Worm (Caenorhabditis elegans): ENCODE results near the gene ZK1320.2.

Gene ZK1320.2

DNA sequence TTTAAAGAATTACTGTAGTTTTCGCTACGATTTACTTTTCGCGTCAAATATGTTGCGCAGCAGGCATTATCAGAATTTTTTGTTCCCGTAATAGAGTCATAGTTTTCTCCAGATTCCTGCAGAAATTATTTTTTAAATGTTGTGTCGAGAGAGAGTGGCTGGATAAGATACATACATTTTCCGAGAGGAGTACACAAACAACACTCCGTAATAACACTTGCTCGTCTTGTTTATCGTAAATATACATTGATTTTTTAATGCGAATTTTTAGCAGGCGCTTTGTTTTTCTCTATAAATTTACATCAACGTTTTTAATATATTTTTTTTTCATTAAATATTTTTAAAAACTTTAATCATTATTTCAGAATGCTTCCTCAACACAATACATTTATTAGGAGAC, 10.2 kb upstream of the ZK1320.2 start, which contains the start of gene taf-8 (continued):
- TF ChIP-seq unc-62 (GFP tag; optimal IDR thresholded peaks at IDR 0.05 in 1 of 2) (peak in 1 of 2 experiments; percentile 59), unc-62 (tag; optimal IDR thresholded peaks at IDR 0.05) (no peak)

DNA sequence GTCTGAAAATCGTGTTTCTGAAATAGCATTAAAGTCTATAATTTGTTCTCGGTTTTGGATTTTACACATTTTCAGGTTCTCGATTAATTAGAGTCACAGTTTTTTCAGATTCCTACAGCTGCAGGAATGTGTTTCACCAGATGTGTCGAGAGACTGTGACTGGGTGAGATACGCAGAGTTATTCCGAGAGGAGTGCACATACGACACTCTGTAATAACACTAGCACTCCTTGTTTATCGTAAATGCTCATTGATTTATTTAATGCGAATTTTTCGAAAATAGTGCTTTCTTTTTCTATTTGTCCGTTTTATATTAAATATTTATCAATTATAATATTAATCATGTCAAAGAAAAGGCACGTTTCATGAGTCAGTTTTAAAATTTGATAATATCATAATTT, 8.6 kb upstream of the ZK1320.2 start, which contains the start of gene ZK1320.11:
ZK1320.11 (plus strand) TSS at position 243 of the 400 bp plus-strand sequence.
- no peak for TF ChIP-seq mep-1 (tag; optimal IDR thresholded peaks at IDR 0.05)
- no peak for TF ChIP-seq zip-2 (tag; optimal IDR thresholded peaks at IDR 0.05)
- TF ChIP-seq mes-2 (tag; optimal IDR thresholded peaks at IDR 0.05; ENCODE audit: poor library complexity, severe bottlenecking): no peak
- no peak for TF ChIP-seq Y5F2A.4 (GFP tag; optimal IDR thresholded peaks at IDR 0.05)
- no peak for TF ChIP-seq daf-16 (GFP tag; optimal IDR thresholded peaks at IDR 0.05)
- TF ChIP-seq daf-16 (tag; optimal IDR thresholded peaks at IDR 0.05): peak; percentile 42
- TF ChIP-seq F10B5.3 (tag; optimal IDR thresholded peaks at IDR 0.05): no peak
- TF ChIP-seq T20F7.1 (GFP tag; optimal IDR thresholded peaks at IDR 0.05): peak; percentile 46

- TF ChIP-seq ZK337.2 (GFP tag; IDR thresholded peaks at IDR 0.05) (no peak), lin-1 (GFP tag; IDR thresholded peaks at IDR 0.05) (no peak), dmd-8 (GFP tag; IDR thresholded peaks at IDR 0.05) (no peak), zfp-2 (tag; optimal IDR thresholded peaks at IDR 0.05) (no peak), nhr-28 (tag; optimal IDR thresholded peaks at IDR 0.05) (no peak), php-3 (GFP tag; IDR thresholded peaks at IDR 0.05) (no peak), mes-2 (tag; optimal IDR thresholded peaks at IDR 0.05; ENCODE audit: poor library complexity, severe bottlenecking) (no peak), nhr-111 (GFP tag; optimal IDR thresholded peaks at IDR 0.05) (no peak), egl-43 (GFP tag; IDR thresholded peaks at IDR 0.05) (no peak), lin-38 (GFP tag; IDR thresholded peaks at IDR 0.05) (no peak), zfp-3 (GFP tag; conservative IDR thresholded peaks at IDR 0.05) (no peak), set-16 (GFP tag; IDR thresholded peaks at IDR 0.05) (no peak), fkh-10 (GFP tag; optimal IDR thresholded peaks at IDR 0.05) (no peak), mdl-1 (tag; optimal IDR thresholded peaks at IDR 0.05) (no peak), tag-97 (GFP tag; IDR thresholded peaks at IDR 0.05) (no peak), pqm-1 (tag; optimal IDR thresholded peaks at IDR 0.05) (no peak), ZK546.5 (tag; optimal IDR thresholded peaks at IDR 0.05) (no peak)
Observed at ce11 chrII:9665577-9665976, 6.8 kb upstream of the ZK1320.2 start, which contains the start of gene ZK1320.5. TSS of gene ZK1320.5 (minus strand) at chrII:9665677.

- TF ChIP-seq ces-1 (GFP tag; optimal IDR thresholded peaks at IDR 0.05) (no peak), ama-1 (optimal IDR thresholded peaks at IDR 0.05) (no peak), nhr-28 (tag; optimal IDR thresholded peaks at IDR 0.05) (peak; percentile 53), gei-8 (GFP tag; optimal IDR thresholded peaks at IDR 0.05) (no peak)
Observed at ce11 chrII:9662797-9663196, 4.0 kb upstream of the ZK1320.2 start, which contains the start of gene cyp-13A10. TSS of gene cyp-13A10 (minus strand) at chrII:9662884.

ce11 chrII:9662160-9662559, 3.4 kb upstream of the ZK1320.2 start:
- no peak for TF ChIP-seq rbr-2 (tag; optimal IDR thresholded peaks at IDR 0.05)
- peak; percentile 95 for TF ChIP-seq aha-1 (tag)

DNA sequence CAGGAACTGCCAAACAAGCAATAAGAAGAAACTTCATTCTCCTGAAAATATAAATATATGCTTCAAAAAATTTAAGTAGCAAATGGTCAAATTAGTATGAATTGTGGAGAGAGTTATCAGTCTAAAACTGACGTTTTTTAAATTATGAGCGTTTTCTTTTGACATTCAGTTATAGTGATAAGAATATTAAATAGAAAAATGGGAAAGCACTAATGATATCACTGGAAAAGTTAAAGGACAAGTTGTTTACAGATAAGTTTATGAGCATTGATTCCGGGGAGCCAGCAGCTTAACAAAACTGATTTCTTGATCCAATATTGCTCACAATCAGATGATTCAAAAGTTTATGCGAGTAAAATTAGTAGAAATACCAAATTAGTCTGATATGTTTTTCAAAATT, 1.6 kb upstream of the ZK1320.2 start, which contains the start of gene ZK1320.3:
ZK1320.3 (minus strand) TSS at position 41 of the 400 bp plus-strand sequence.
- TF ChIP-seq lim-7 (GFP tag; IDR thresholded peaks at IDR 0.05) (no peak), nhr-11 (tag; optimal IDR thresholded peaks at IDR 0.05) (no peak), nhr-77 (tag; optimal IDR thresholded peaks at IDR 0.05) (no peak), tag-97 (GFP tag; IDR thresholded peaks at IDR 0.05) (no peak), ceh-20 (GFP tag; IDR thresholded peaks at IDR 0.05) (no peak), snpc-1.2 (GFP tag; IDR thresholded peaks at IDR 0.05) (no peak), lin-29 (GFP tag; IDR thresholded peaks at IDR 0.05) (no peak), ceh-44 (GFP tag; IDR thresholded peaks at IDR 0.05) (no peak), nhr-76 (tag; optimal IDR thresholded peaks at IDR 0.05) (no peak), dmd-6 (GFP tag; IDR thresholded peaks at IDR 0.05) (peak; percentile 64), ces-1 (GFP tag; optimal IDR thresholded peaks at IDR 0.05) (no peak), F10B5.3 (tag; optimal IDR thresholded peaks at IDR 0.05) (no peak), gei-8 (GFP tag; optimal IDR thresholded peaks at IDR 0.05) (no peak), madf-5 (GFP tag; IDR thresholded peaks at IDR 0.05) (no peak), lir-3 (tag; optimal IDR thresholded peaks at IDR 0.05) (no peak), nhr-28 (tag; optimal IDR thresholded peaks at IDR 0.05) (peak; percentile 45), lin-39 (tag; optimal IDR thresholded peaks at IDR 0.05) (no peak), attf-4 (tag; optimal IDR thresholded peaks at IDR 0.05) (no peak), zfp-3 (GFP tag; conservative IDR thresholded peaks at IDR 0.05) (no peak), Y48G9A.11 (GFP tag; IDR thresholded peaks at IDR 0.05) (no peak)

Data from whole organism, L4 larva.